Worm (Caenorhabditis elegans) whole organism, early embryonic: ENCODE data around the gene F01D5.5.
A peak's percentile ranks its signal among the peaks of the same experiment; 100 is the strongest.

Experiments
- B0310.2 ChIP-seq: sonication (generic microtip); optimal IDR thresholded peaks from 2 replicates; lab custom pipeline; 2016; ENCODE audit warnings: mild to moderate bottlenecking, missing genetic modification characterization, missing compliant biosample characterization
- F13C5.2 ChIP-seq: sonication (generic microtip); optimal IDR thresholded peaks from 2 replicates; lab custom pipeline; 2017; ENCODE audit warnings: mild to moderate bottlenecking, missing genetic modification characterization, inconsistent platforms, missing compliant biosample characterization
- aly-1 ChIP-seq: sonication (generic microtip); optimal IDR thresholded peaks from 2 replicates; lab custom pipeline; 2016; ENCODE audit warnings: missing genetic modification characterization, missing compliant biosample characterization
- ama-1 ChIP-seq: fragments of 150-350 bp; optimal IDR thresholded peaks from 2 replicates; lab custom pipeline; 2014
- ceh-13 ChIP-seq: fragments of 200-800 bp; sonication (Bioruptor generic); optimal IDR thresholded peaks from 2 replicates; lab custom pipeline; 2018; ENCODE audit warnings: mild to moderate bottlenecking, missing genetic modification characterization, missing compliant biosample characterization
- ceh-36 ChIP-seq: sonication (generic microtip); optimal IDR thresholded peaks from 2 replicates; lab custom pipeline; 2016; ENCODE audit warnings: missing genetic modification characterization, inconsistent platforms, missing compliant biosample characterization
- ets-7 ChIP-seq: sonication (generic microtip); optimal IDR thresholded peaks from 2 replicates; lab custom pipeline; 2016; ENCODE audit warnings: missing genotype, missing genetic modification characterization, missing compliant biosample characterization
- flt-1 ChIP-seq: fragments of 200-800 bp; sonication (Bioruptor generic); IDR thresholded peaks from 2 replicates; pipeline ENCODE4 v1.3.6; 2022; ENCODE audit warnings: missing genetic modification characterization, missing compliant biosample characterization
- hmbx-1 ChIP-seq: sonication (generic microtip); optimal IDR thresholded peaks from 2 replicates; lab custom pipeline; 2016; ENCODE audit warnings: mild to moderate bottlenecking, missing genetic modification characterization, missing compliant biosample characterization
- hmg-4 ChIP-seq: fragments of 200-800 bp; sonication (Bioruptor generic); optimal IDR thresholded peaks from 2 replicates; lab custom pipeline; 2018; ENCODE audit warnings: mild to moderate bottlenecking, missing genetic modification characterization, missing compliant biosample characterization
- hnd-1 ChIP-seq: sonication (generic microtip); optimal IDR thresholded peaks from 2 replicates; lab custom pipeline; 2016; ENCODE audit warnings: missing genetic modification characterization, missing compliant biosample characterization
- pes-1 ChIP-seq: fragments of 200-800 bp; sonication (Bioruptor generic); IDR thresholded peaks from 2 replicates; pipeline ENCODE4 v1.3.6; 2022; ENCODE audit warnings: missing genetic modification reagents, missing genetic modification characterization, missing compliant biosample characterization
- scrt-1 ChIP-seq: fragments of 200-800 bp; sonication (Bioruptor generic); IDR thresholded peaks from 2 replicates; pipeline ENCODE4 v1.3.6; 2022; ENCODE audit warnings: missing genetic modification characterization, missing compliant biosample characterization
- sea-1 ChIP-seq: fragments of 200-800 bp; sonication (Bioruptor generic); conservative IDR thresholded peaks from 2 replicates; pipeline ENCODE4 v1.3.6; 2022; ENCODE audit warnings: missing genetic modification characterization, missing compliant biosample characterization
- tbx-11 ChIP-seq: fragments of 200-800 bp; sonication (Bioruptor generic); IDR thresholded peaks from 2 replicates; pipeline ENCODE4 v1.3.6; 2022; ENCODE audit warnings: missing genetic modification characterization, missing compliant biosample characterization
- tbx-37 ChIP-seq: fragments of 200-800 bp; sonication (Bioruptor generic); conservative IDR thresholded peaks from 2 replicates; pipeline ENCODE4 v1.3.6; 2022; ENCODE audit warnings: missing genetic modification reagents, missing genetic modification characterization, missing compliant biosample characterization
- tra-4 ChIP-seq: sonication (generic microtip); optimal IDR thresholded peaks from 2 replicates; lab custom pipeline; 2017; ENCODE audit warnings: missing genetic modification characterization, missing compliant biosample characterization

The F01D5.5 gene

ce11 chrII:14042836-14043604, 40.9 kb upstream of the F01D5.5 start:
- TF ChIP-seq hnd-1 (tag; lab: Kevin White, UChicago), result no peak
- no peak for TF ChIP-seq ceh-36 (tag; lab: Kevin White, UChicago)
- no peak for TF ChIP-seq pes-1
- TF ChIP-seq hmg-4 (GFP tag; lab: Kevin White, UChicago), result no peak
- TF ChIP-seq B0310.2, result no peak
- no peak for TF ChIP-seq ama-1 (lab: Kevin White, UChicago)
- no peak for TF ChIP-seq hmbx-1 (tag; lab: Kevin White, UChicago)
- TF ChIP-seq F13C5.2 (tag; lab: Kevin White, UChicago), result no peak
- TF ChIP-seq flt-1, result no peak
- TF ChIP-seq sea-1 (GFP tag; lab: Robert Waterston, UW), result no peak

- no peak for TF ChIP-seq B0310.2
- no peak for TF ChIP-seq hmbx-1 (tag; lab: Kevin White, UChicago)
- 0 out of 2 replicates have a peak, but pooled peaks have one; percentile 5 for TF ChIP-seq scrt-1 (GFP tag; lab: Robert Waterston, UW)
Measured at ce11 chrII:14040204-14040842, 38.2 kb upstream of the F01D5.5 start.

ce11 chrII:14039811-14040203, 37.7 kb upstream of the F01D5.5 start:
- TF ChIP-seq ama-1 (lab: Kevin White, UChicago) (no peak), aly-1 (tag; lab: Kevin White, UChicago) (no peak), scrt-1 (GFP tag; lab: Robert Waterston, UW) (no peak), flt-1 (no peak), hmbx-1 (tag; lab: Kevin White, UChicago) (no peak), B0310.2 (no peak), ceh-36 (tag; lab: Kevin White, UChicago) (no peak), sea-1 (GFP tag; lab: Robert Waterston, UW) (no peak), F13C5.2 (tag; lab: Kevin White, UChicago) (no peak), ceh-13 (GFP tag; lab: Kevin White, UChicago) (no peak), hnd-1 (tag; lab: Kevin White, UChicago) (no peak), tbx-11 (no peak)

ce11 chrII:14038331-14038730, 36.2 kb upstream of the F01D5.5 start:
- TF ChIP-seq flt-1 (no peak), sea-1 (GFP tag; lab: Robert Waterston, UW) (no peak), tbx-37 (GFP tag; lab: Robert Waterston, UW) (0 out of 2 replicates have a peak, but pooled peaks have one; percentile 18), B0310.2 (no peak), hnd-1 (tag; lab: Kevin White, UChicago) (no peak), tbx-11 (no peak)

- TF ChIP-seq flt-1 (no peak), tbx-11 (no peak), aly-1 (tag; lab: Kevin White, UChicago) (no peak), tra-4 (tag; lab: Kevin White, UChicago) (no peak), B0310.2 (no peak), ceh-13 (GFP tag; lab: Kevin White, UChicago) (no peak), ceh-36 (tag; lab: Kevin White, UChicago) (no peak), scrt-1 (GFP tag; lab: Robert Waterston, UW) (no peak)
Measured at ce11 chrII:14037484-14038303, 35.6 kb upstream of the F01D5.5 start.

ce11 chrII:14036724-14037483, 34.8 kb upstream of the F01D5.5 start:
- TF ChIP-seq tra-4 (tag; lab: Kevin White, UChicago) (no peak), ceh-36 (tag; lab: Kevin White, UChicago) (peak; percentile 73), tbx-37 (GFP tag; lab: Robert Waterston, UW) (no peak), tbx-11 (no peak)

- no peak for TF ChIP-seq flt-1
- TF ChIP-seq hmbx-1 (tag; lab: Kevin White, UChicago), result no peak
- no peak for TF ChIP-seq ets-7
- no peak for TF ChIP-seq tbx-37 (GFP tag; lab: Robert Waterston, UW)
- no peak for TF ChIP-seq F13C5.2 (tag; lab: Kevin White, UChicago)
- no peak for TF ChIP-seq hnd-1 (tag; lab: Kevin White, UChicago)
- TF ChIP-seq aly-1 (tag; lab: Kevin White, UChicago), result no peak
- TF ChIP-seq sea-1 (GFP tag; lab: Robert Waterston, UW), result no peak
- TF ChIP-seq scrt-1 (GFP tag; lab: Robert Waterston, UW), result no peak
- TF ChIP-seq tra-4 (tag; lab: Kevin White, UChicago), result no peak
- TF ChIP-seq B0310.2, result no peak
- TF ChIP-seq ama-1 (lab: Kevin White, UChicago), result no peak
Measured at ce11 chrII:14034559-14034958, 32.5 kb upstream of the F01D5.5 start.
